Worm (Caenorhabditis elegans) whole organism, L3 larva: Measurements from ENCODE around the gene htp-1.

Experiments used
- aly-2 ChIP-seq: fragments of 150-350 bp; optimal IDR thresholded peaks from 2 replicates; lab custom pipeline; 2014; ENCODE audit warnings: missing biosample characterization, missing genetic modification characterization
- ceh-28 ChIP-seq: fragments of 150-350 bp; optimal IDR thresholded peaks from 2 replicates; lab custom pipeline; 2014; ENCODE audit warnings: missing biosample characterization, missing genetic modification reagents, missing genetic modification characterization
- ceh-82 ChIP-seq: fragments of 150-350 bp; optimal IDR thresholded peaks from 2 replicates; lab custom pipeline; 2014; ENCODE audit warnings: missing biosample characterization, missing genetic modification characterization
- ceh-9 ChIP-seq: sonication (generic microtip); optimal IDR thresholded peaks from 2 replicates; lab custom pipeline; 2018; ENCODE audit warnings: missing biosample characterization, missing genetic modification characterization
- fkh-2 ChIP-seq: fragments of 150-350 bp; optimal IDR thresholded peaks from 2 replicates; lab custom pipeline; 2014; ENCODE audit warnings: missing biosample characterization, missing genetic modification reagents, missing genetic modification characterization
- lin-39 ChIP-seq: fragments of 150-350 bp; optimal IDR thresholded peaks from 2 replicates; lab custom pipeline; 2018; ENCODE audit warnings: missing biosample characterization, missing genetic modification reagents, missing genetic modification characterization
- mdl-1 ChIP-seq: fragments of 150-350 bp; optimal IDR thresholded peaks from 2 replicates; lab custom pipeline; 2014; ENCODE audit warnings: missing biosample characterization, missing genetic modification characterization
- sea-2 ChIP-seq: fragments of 150-350 bp; sonication (generic microtip); optimal IDR thresholded peaks from 4 replicates; lab custom pipeline; 2014; ENCODE audit warnings: missing biosample characterization, missing genetic modification reagents, missing genetic modification characterization

DNA sequence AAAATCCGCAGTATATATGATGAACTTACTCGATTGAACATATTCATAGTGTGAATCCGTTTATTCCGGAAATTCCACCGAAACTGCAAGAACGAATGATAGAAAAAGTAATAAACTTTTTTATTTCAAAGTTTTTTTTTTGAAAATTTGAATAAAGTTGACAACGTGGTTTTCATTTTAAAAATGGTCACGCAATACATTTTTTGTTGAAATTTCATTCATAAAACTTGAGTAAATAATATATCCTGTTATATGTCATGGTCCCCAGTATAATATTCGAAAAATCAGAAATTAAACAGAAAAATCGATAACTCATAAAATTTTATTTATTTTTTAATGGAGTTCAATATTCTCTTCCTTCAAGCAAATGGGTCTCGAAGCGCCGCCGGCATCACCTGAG is 19.8 kb upstream of the htp-1 start, which contains the start of gene ZK616.65:
- no peak for TF ChIP-seq sea-2 (GFP tag; lab: Kevin White, UChicago)
- TF ChIP-seq ceh-9 (tag; lab: Kevin White, UChicago), result no peak
- TF ChIP-seq mdl-1 (tag; lab: Kevin White, UChicago), result no peak
- TF ChIP-seq ceh-82, result no peak
- TF ChIP-seq fkh-2 (tag; lab: Kevin White, UChicago), result no peak
- no peak for TF ChIP-seq lin-39 (tag; lab: Kevin White, UChicago)
- no peak for TF ChIP-seq aly-2 (tag; lab: Kevin White, UChicago)
- TF ChIP-seq ceh-28, result no peak
